Worm (Caenorhabditis elegans): ENCODE results near the gene nhr-26.

- peak; percentile 74 for TF ChIP-seq pqm-1 (tag; optimal IDR thresholded peaks at IDR 0.05)
- TF ChIP-seq sdc-2 (tag; optimal IDR thresholded peaks at IDR 0.05) = peak; percentile 89
- no peak for TF ChIP-seq nhr-11 (tag; optimal IDR thresholded peaks at IDR 0.05)
- TF ChIP-seq lin-11 (tag; optimal IDR thresholded peaks at IDR 0.05) = peak; percentile 81
- TF ChIP-seq T23F11.4 (GFP tag; optimal IDR thresholded peaks at IDR 0.05) = peak; percentile 91
- peak; percentile 92 for TF ChIP-seq sox-4 (tag; optimal IDR thresholded peaks at IDR 0.05)
- peak; percentile 92 for TF ChIP-seq elt-2 (tag; optimal IDR thresholded peaks at IDR 0.05)
- TF ChIP-seq tbx-2 (tag; optimal IDR thresholded peaks at IDR 0.05) = peak; percentile 93
Observed at ce11 chrX:12664987-12665451, 35.2 kb downstream of the nhr-26 start.
